Worm (Caenorhabditis elegans) whole organism, midembryonic: ENCODE data around the gene let-19.

Experiments used
- T22C8.4 ChIP-seq: fragments of 200-800 bp; sonication (Bioruptor generic); IDR thresholded peaks from 2 replicates; pipeline ENCODE4 v1.3.6; 2022; ENCODE audit warnings: missing genetic modification characterization, missing compliant biosample characterization
- flt-1 ChIP-seq: fragments of 200-800 bp; sonication (Bioruptor generic); IDR thresholded peaks from 2 replicates; pipeline ENCODE4 v1.3.6; 2022; ENCODE audit warnings: missing genetic modification characterization, missing compliant biosample characterization
- ztf-23 ChIP-seq: fragments of 200-800 bp; sonication (Bioruptor generic); IDR thresholded peaks from 2 replicates; pipeline ENCODE4 v1.3.6; 2022; ENCODE audit warnings: missing genetic modification reagents, missing genetic modification characterization, missing compliant biosample characterization

DNA sequence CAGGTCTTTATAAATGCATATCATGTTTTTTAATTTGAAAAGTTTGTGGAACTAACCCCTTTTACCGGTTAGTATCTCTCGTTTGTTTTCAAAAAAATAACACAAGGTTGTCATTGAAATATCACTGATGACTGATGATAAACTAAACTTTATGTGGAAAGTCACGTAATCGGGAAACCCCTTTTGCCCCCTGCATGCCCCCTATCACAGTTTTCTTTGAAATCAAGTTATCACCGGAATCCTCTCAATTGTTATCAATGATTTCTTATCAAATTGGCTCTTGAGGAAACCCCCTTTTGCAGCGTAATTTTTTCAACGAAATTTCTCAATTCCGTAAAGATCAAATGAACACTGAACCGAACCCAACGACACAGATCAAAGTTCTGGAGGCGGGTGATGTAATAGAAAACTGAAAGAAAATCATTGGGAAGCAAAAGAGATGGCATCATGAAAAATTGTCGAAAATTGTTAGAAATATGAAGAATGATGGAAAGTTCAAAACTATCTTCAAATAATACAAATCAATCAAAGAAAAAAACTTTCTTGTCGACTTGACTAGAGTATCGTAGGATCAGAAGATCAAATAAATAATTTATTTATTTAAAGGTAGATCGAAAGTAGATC lies 30.3 kb upstream of the let-19 start:
- no peak for TF ChIP-seq ztf-23 (GFP tag; lab: Robert Waterston, UW)
- no peak for TF ChIP-seq flt-1
- TF ChIP-seq T22C8.4, result no peak
